Fruit fly (Drosophila melanogaster) whole organism, embryonic: ENCODE data around the gene CG32061.

Experiments used
- CG10979 ChIP-seq: fragments of 200-800 bp; sonication (Bioruptor generic); optimal IDR thresholded peaks from 2 replicates; lab custom pipeline; 2018; ENCODE audit warnings: missing biosample characterization, mild to moderate bottlenecking, missing genetic modification characterization, moderate library complexity
- CG11695 ChIP-seq: fragments of 200-800 bp; sonication (Bioruptor generic); IDR thresholded peaks from 3 replicates; pipeline ENCODE4 v1.3.6; 2022; ENCODE audit warnings: missing biosample characterization, missing genetic modification characterization
- CG13296 ChIP-seq: fragments of 200-800 bp; sonication (Bioruptor generic); optimal IDR thresholded peaks from 3 replicates; lab custom pipeline; 2018; ENCODE audit warnings: missing biosample characterization, mild to moderate bottlenecking, missing genetic modification characterization
- CG13624 ChIP-seq: fragments of 200-800 bp; sonication (Bioruptor generic); optimal IDR thresholded peaks from 2 replicates; lab custom pipeline; 2016; ENCODE audit warnings: missing biosample characterization, missing genetic modification characterization
- CG13894 ChIP-seq: fragments of 200-800 bp; sonication (Bioruptor generic); optimal IDR thresholded peaks from 3 replicates; lab custom pipeline; 2018; ENCODE audit warnings: missing biosample characterization, mild to moderate bottlenecking, missing genetic modification characterization, moderate library complexity
- CG14014 ChIP-seq: fragments of 200-800 bp; sonication (Bioruptor generic); IDR thresholded peaks from 2 replicates; pipeline ENCODE4 v1.3.6; 2022; ENCODE audit warnings: missing biosample characterization, missing genetic modification characterization
- CG14441 ChIP-seq: fragments of 200-800 bp; sonication (Bioruptor generic); IDR thresholded peaks from 2 replicates; pipeline ENCODE4 v1.3.6; 2022; ENCODE audit warnings: missing biosample characterization, missing genetic modification characterization
- CG18476 ChIP-seq: fragments of 200-800 bp; sonication (Bioruptor generic); optimal IDR thresholded peaks from 2 replicates; lab custom pipeline; 2016; ENCODE audit warnings: missing biosample characterization, mild to moderate bottlenecking, missing genetic modification characterization
- CG2129 ChIP-seq: fragments of 200-800 bp; sonication (Bioruptor generic); IDR thresholded peaks from 2 replicates; pipeline ENCODE4 v1.3.6; 2022; ENCODE audit warnings: missing biosample characterization, missing genetic modification characterization; ENCODE audit not compliant: partially characterized antibody
- CG2678 ChIP-seq: fragments of 200-800 bp; sonication (Bioruptor generic); optimal IDR thresholded peaks from 3 replicates; lab custom pipeline; 2019; ENCODE audit warnings: missing biosample characterization, mild to moderate bottlenecking, missing genetic modification characterization, moderate library complexity
- CG30403 ChIP-seq: fragments of 200-800 bp; sonication (Bioruptor generic); optimal IDR thresholded peaks from 3 replicates; lab custom pipeline; 2016; ENCODE audit warnings: missing biosample characterization, missing genetic modification characterization
- CG30431 ChIP-seq: fragments of 200-800 bp; sonication (Bioruptor generic); optimal IDR thresholded peaks from 2 replicates; lab custom pipeline; 2017; ENCODE audit warnings: missing biosample characterization, missing genetic modification characterization
- CG31224 ChIP-seq: fragments of 200-800 bp; sonication (Bioruptor generic); IDR thresholded peaks from 2 replicates; pipeline ENCODE4 v1.3.6; 2022; ENCODE audit warnings: missing biosample characterization, missing genetic modification characterization
- CG34422 ChIP-seq: fragments of 200-800 bp; sonication (Bioruptor generic); IDR thresholded peaks from 3 replicates; pipeline ENCODE4 v1.3.6; 2022; ENCODE audit warnings: missing biosample characterization, missing genetic modification characterization
- CG3838 ChIP-seq: fragments of 200-800 bp; sonication (Bioruptor generic); optimal IDR thresholded peaks from 3 replicates; lab custom pipeline; 2016; ENCODE audit warnings: missing biosample characterization, missing genetic modification characterization
- CG3995 ChIP-seq: fragments of 200-800 bp; sonication (Bioruptor generic); optimal IDR thresholded peaks from 3 replicates; lab custom pipeline; 2016; ENCODE audit warnings: missing biosample characterization, missing genetic modification characterization
- CG4360 ChIP-seq: fragments of 200-800 bp; sonication (Bioruptor generic); IDR thresholded peaks from 2 replicates; pipeline ENCODE4 v1.3.6; 2022; ENCODE audit warnings: missing biosample characterization, missing genetic modification characterization
- CG4404 ChIP-seq: fragments of 200-800 bp; sonication (Bioruptor generic); IDR thresholded peaks from 2 replicates; pipeline ENCODE4 v1.3.6; 2022; ENCODE audit warnings: missing biosample characterization, missing genetic modification characterization
- CG8281 ChIP-seq: fragments of 200-800 bp; sonication (Bioruptor generic); optimal IDR thresholded peaks from 2 replicates; lab custom pipeline; 2018; ENCODE audit warnings: missing biosample characterization, mild to moderate bottlenecking, missing genetic modification characterization, moderate library complexity
- CG8290 ChIP-seq, 3 experiments: fragments of 200-800 bp; sonication (Bioruptor generic); optimal IDR thresholded peaks; 2 replicates each; lab custom pipeline; 2016 to 2019; ENCODE audit warnings: missing biosample characterization in 3 of 3, missing genetic modification characterization in 3 of 3, mild to moderate bottlenecking in 2 of 3, moderate library complexity in 1 of 3
- CHES-1-like ChIP-seq: fragments of 200-800 bp; sonication (Bioruptor generic); optimal IDR thresholded peaks from 2 replicates; lab custom pipeline; 2016; ENCODE audit warnings: missing biosample characterization, missing genetic modification characterization
- CkIIα-i1 ChIP-seq: fragments of 200-800 bp; sonication (Bioruptor generic); IDR thresholded peaks from 2 replicates; pipeline ENCODE4 v1.3.6; 2022; ENCODE audit warnings: missing biosample characterization, missing genetic modification characterization
- Dll ChIP-seq: fragments of 200-800 bp; sonication (Bioruptor generic); IDR thresholded peaks from 4 replicates; pipeline ENCODE4 v1.3.6; 2022; ENCODE audit warnings: missing biosample characterization, missing genetic modification characterization; ENCODE audit not compliant: partially characterized antibody
- Drgx ChIP-seq: fragments of 200-800 bp; sonication (Bioruptor generic); IDR thresholded peaks from 2 replicates; pipeline ENCODE4 v1.3.6; 2022; ENCODE audit warnings: missing biosample characterization, missing genetic modification characterization
- HmgD ChIP-seq: fragments of 200-800 bp; sonication (Bioruptor generic); optimal IDR thresholded peaks from 3 replicates; lab custom pipeline; 2016; ENCODE audit warnings: missing biosample characterization, missing genetic modification characterization
- Hr3 ChIP-seq: fragments of 200-800 bp; sonication (Bioruptor generic); optimal IDR thresholded peaks from 3 replicates; lab custom pipeline; 2016; ENCODE audit warnings: missing biosample characterization, missing genetic modification characterization
- Lpt ChIP-seq: fragments of >200 bp; optimal IDR thresholded peaks from 2 replicates; lab custom pipeline; 2018; ENCODE audit warnings: missing biosample characterization, missing genetic modification characterization
- Myb ChIP-seq: fragments of 200-800 bp; sonication (Bioruptor generic); optimal IDR thresholded peaks from 2 replicates; lab custom pipeline; 2016; ENCODE audit warnings: missing biosample characterization, missing genetic modification characterization
- NC2β ChIP-seq: fragments of 200-800 bp; sonication (Bioruptor generic); optimal IDR thresholded peaks from 2 replicates; lab custom pipeline; 2016; ENCODE audit warnings: missing biosample characterization, missing genetic modification characterization
- Sry-δ ChIP-seq: fragments of 200-800 bp; sonication (Bioruptor generic); optimal IDR thresholded peaks from 2 replicates; lab custom pipeline; 2016; ENCODE audit warnings: missing biosample characterization, missing genetic modification characterization
- Usf ChIP-seq: fragments of 200-800 bp; sonication (Bioruptor generic); optimal IDR thresholded peaks from 2 replicates; lab custom pipeline; 2017; ENCODE audit warnings: missing genotype, missing biosample characterization, missing genetic modification characterization
- ab ChIP-seq: fragments of 200-800 bp; sonication (Bioruptor generic); optimal IDR thresholded peaks from 2 replicates; lab custom pipeline; 2016; ENCODE audit warnings: missing biosample characterization, missing genetic modification characterization
- al ChIP-seq: fragments of 200-800 bp; sonication (Bioruptor generic); IDR thresholded peaks from 2 replicates; pipeline ENCODE4 v1.3.6; 2022; ENCODE audit warnings: missing biosample characterization, missing genetic modification characterization
- cad ChIP-seq: fragments of >200 bp; optimal IDR thresholded peaks from 2 replicates; lab custom pipeline; 2017; ENCODE audit warnings: missing biosample characterization, missing genetic modification characterization
- crp ChIP-seq, 2 experiments: fragments of 200-800 bp; sonication (Bioruptor generic); optimal IDR thresholded peaks; 2 replicates in 1 of 2; 3 replicates in 1 of 2; lab custom pipeline; 2017; ENCODE audit warnings: missing biosample characterization in 2 of 2, missing genetic modification characterization in 2 of 2, mild to moderate bottlenecking in 1 of 2, moderate library complexity in 1 of 2
- danr ChIP-seq: fragments of 200-800 bp; sonication (Bioruptor generic); IDR thresholded peaks from 2 replicates; pipeline ENCODE4 v1.3.6; 2022; ENCODE audit warnings: missing biosample characterization, missing genetic modification characterization
- dmrt11E ChIP-seq: fragments of 200-800 bp; sonication (Bioruptor generic); optimal IDR thresholded peaks from 3 replicates; lab custom pipeline; 2018; ENCODE audit warnings: missing biosample characterization, mild to moderate bottlenecking, missing genetic modification characterization, moderate library complexity
- fd64A ChIP-seq: fragments of 200-800 bp; sonication (Bioruptor generic); optimal IDR thresholded peaks from 3 replicates; lab custom pipeline; 2018; ENCODE audit warnings: missing biosample characterization, mild to moderate bottlenecking, missing genetic modification characterization
- gce ChIP-seq: fragments of 200-800 bp; sonication (Bioruptor generic); IDR thresholded peaks from 3 replicates; pipeline ENCODE4 v1.3.6; 2022; ENCODE audit warnings: missing biosample characterization, missing genetic modification characterization
- gcm2 ChIP-seq: fragments of 200-800 bp; sonication (Bioruptor generic); optimal IDR thresholded peaks from 2 replicates; lab custom pipeline; 2016; ENCODE audit warnings: missing biosample characterization, missing genetic modification characterization
- grn ChIP-seq: fragments of 200-800 bp; sonication (Bioruptor generic); optimal IDR thresholded peaks from 3 replicates; lab custom pipeline; 2017; ENCODE audit warnings: missing biosample characterization, missing genetic modification characterization
- h ChIP-seq: fragments of >200 bp; optimal IDR thresholded peaks from 2 replicates; lab custom pipeline; 2017
- lab ChIP-seq: fragments of 200-800 bp; sonication (Bioruptor generic); optimal IDR thresholded peaks from 3 replicates; lab custom pipeline; 2017; ENCODE audit warnings: missing biosample characterization, missing genetic modification characterization, mild to moderate bottlenecking, moderate library complexity, missing genetic modification reagents
- lbe ChIP-seq: fragments of 200-800 bp; sonication (Bioruptor generic); optimal IDR thresholded peaks from 2 replicates; lab custom pipeline; 2016; ENCODE audit warnings: missing biosample characterization, mild to moderate bottlenecking, missing genetic modification characterization
- nerfin-1 ChIP-seq: fragments of 200-800 bp; sonication (Bioruptor generic); optimal IDR thresholded peaks from 3 replicates; lab custom pipeline; 2019; ENCODE audit warnings: missing biosample characterization, mild to moderate bottlenecking, missing genetic modification characterization, moderate library complexity
- pnt ChIP-seq: fragments of 200-800 bp; sonication (Bioruptor generic); optimal IDR thresholded peaks from 3 replicates; lab custom pipeline; 2016; ENCODE audit warnings: missing biosample characterization, missing genetic modification characterization
- rib ChIP-seq: fragments of 200-800 bp; sonication (Bioruptor generic); IDR thresholded peaks from 2 replicates; pipeline ENCODE4 v1.3.6; 2022; ENCODE audit warnings: missing biosample characterization, missing genetic modification characterization
- sd ChIP-seq: fragments of 200-800 bp; sonication (Bioruptor generic); optimal IDR thresholded peaks from 3 replicates; lab custom pipeline; 2018; ENCODE audit warnings: missing biosample characterization, mild to moderate bottlenecking, missing genetic modification characterization, moderate library complexity
- seq ChIP-seq: fragments of 200-800 bp; sonication (Bioruptor generic); IDR thresholded peaks from 2 replicates; pipeline ENCODE4 v1.3.6; 2022; ENCODE audit warnings: missing biosample characterization, missing genetic modification characterization
- sima ChIP-seq: fragments of 200-800 bp; sonication (Bioruptor generic); optimal IDR thresholded peaks from 2 replicates; lab custom pipeline; 2016; ENCODE audit warnings: missing biosample characterization, missing genetic modification characterization
- sr ChIP-seq: fragments of 200-800 bp; sonication (Bioruptor generic); IDR thresholded peaks from 3 replicates; pipeline ENCODE4 v1.3.6; 2022; ENCODE audit warnings: missing biosample characterization, missing genetic modification characterization
- sug ChIP-seq: fragments of 200-800 bp; optimal IDR thresholded peaks from 2 replicates; lab custom pipeline; 2019; ENCODE audit warnings: missing biosample characterization, mild to moderate bottlenecking, missing genetic modification characterization, moderate library complexity
- tx ChIP-seq: fragments of 200-800 bp; sonication (Bioruptor generic); optimal IDR thresholded peaks from 2 replicates; lab custom pipeline; 2016; ENCODE audit warnings: missing biosample characterization, missing genetic modification characterization

Gene CG32061

dm6 chr3L:10428746-10429145 is 34.9 kb upstream of the CG32061 start (continued):
- TF ChIP-seq rib (GFP tag; lab: Robert Waterston, UW) = no peak
- TF ChIP-seq CG13624 (GFP tag; lab: Kevin White, UChicago) = no peak
- TF ChIP-seq CG34422 (GFP tag; lab: Robert Waterston, UW) = no peak
- TF ChIP-seq gce (GFP tag; lab: Robert Waterston, UW) = no peak
- TF ChIP-seq sd (tag; lab: Kevin White, UChicago) = no peak
- TF ChIP-seq CG31224 (GFP tag; lab: Robert Waterston, UW) = no peak
- TF ChIP-seq CHES-1-like (GFP tag; lab: Kevin White, UChicago) = no peak
- no peak for TF ChIP-seq CG2129 (GFP tag; lab: Robert Waterston, UW)
- no peak for TF ChIP-seq gcm2 (GFP tag; lab: Kevin White, UChicago)
- TF ChIP-seq CG4404 (GFP tag; lab: Robert Waterston, UW) = no peak
- no peak for TF ChIP-seq crp (GFP tag; optimal IDR thresholded peaks at IDR 0.05; lab: Kevin White, UChicago)
- no peak for TF ChIP-seq h
- TF ChIP-seq HmgD = no peak
- TF ChIP-seq Hr3 (GFP tag; lab: Kevin White, UChicago) = no peak
- no peak for TF ChIP-seq ab (GFP tag; lab: Kevin White, UChicago)
- peak; percentile 48; the same call in 1 of the 2 replicates for TF ChIP-seq Drgx
- TF ChIP-seq CG14441 (GFP tag; lab: Robert Waterston, UW) = no peak
- TF ChIP-seq sug (tag; lab: Kevin White, UChicago) = no peak
- no peak for TF ChIP-seq cad (GFP tag; lab: Kevin White, UChicago)
- TF ChIP-seq Myb (GFP tag; lab: Kevin White, UChicago) = no peak
- TF ChIP-seq NC2β (GFP tag; lab: Kevin White, UChicago) = no peak
- no peak for TF ChIP-seq nerfin-1 (tag; lab: Kevin White, UChicago)
- TF ChIP-seq CG18476 = no peak
- peak; percentile 39 for TF ChIP-seq CG30403 (GFP tag; lab: Kevin White, UChicago)
- no peak for TF ChIP-seq grn (GFP tag; lab: Kevin White, UChicago)
- no peak for TF ChIP-seq Usf (GFP tag; lab: Kevin White, UChicago)
- no peak for TF ChIP-seq CkIIα-i1
- TF ChIP-seq CG3838 (GFP tag; lab: Kevin White, UChicago) = no peak
- TF ChIP-seq dmrt11E (tag; lab: Kevin White, UChicago) = no peak
- no peak for TF ChIP-seq fd64A (GFP tag; lab: Kevin White, UChicago)
- TF ChIP-seq lab (GFP tag; lab: Kevin White, UChicago) = peak; percentile 11
- TF ChIP-seq pnt (GFP tag; lab: Kevin White, UChicago) = no peak
- TF ChIP-seq CG8281 (tag; lab: Kevin White, UChicago) = no peak
- no peak for TF ChIP-seq danr (GFP tag; lab: Robert Waterston, UW)
- TF ChIP-seq CG11695 (GFP tag; lab: Robert Waterston, UW) = no peak
- no peak for TF ChIP-seq CG14014 (GFP tag; lab: Robert Waterston, UW)
- peak; percentile 61 for TF ChIP-seq CG10979 (tag; lab: Kevin White, UChicago)
- TF ChIP-seq CG30431 (GFP tag; lab: Kevin White, UChicago) = no peak
- no peak for TF ChIP-seq CG3995 (GFP tag; lab: Kevin White, UChicago)
- TF ChIP-seq seq (GFP tag; lab: Robert Waterston, UW) = no peak
- no peak for TF ChIP-seq sr
- no peak for TF ChIP-seq CG13296
- TF ChIP-seq al (GFP tag; lab: Robert Waterston, UW) = no peak
- TF ChIP-seq CG2678 (tag; lab: Kevin White, UChicago) = peak; percentile 44
- no peak for TF ChIP-seq Dll (GFP tag; lab: Robert Waterston, UW)
- no peak for TF ChIP-seq CG13894 (tag; lab: Kevin White, UChicago)
- TF ChIP-seq sima = no peak
- TF ChIP-seq Sry-δ (GFP tag; lab: Kevin White, UChicago) = no peak
- TF ChIP-seq Lpt (GFP tag; lab: Kevin White, UChicago) = no peak
- no peak for TF ChIP-seq tx (GFP tag; lab: Kevin White, UChicago)
- no peak for TF ChIP-seq CG4360 (GFP tag; lab: Robert Waterston, UW)
- TF ChIP-seq lbe (GFP tag; lab: Kevin White, UChicago) = no peak
- no peak for TF ChIP-seq CG8290 (GFP tag; optimal IDR thresholded peaks at IDR 0.05; lab: Kevin White, UChicago)
- no peak for TF ChIP-seq CG8290 (tag; optimal IDR thresholded peaks at IDR 0.05; lab: Kevin White, UChicago)
